Worm (Caenorhabditis elegans): Measurements from ENCODE around the gene dmsr-12.

The dmsr-12 gene

ce11 chrV:6806340-6806739, at the start of gene dmsr-12:
TSS of gene dmsr-12 (minus strand) at chrV:6806440.
- TF ChIP-seq pqm-1 (tag; optimal IDR thresholded peaks at IDR 0.05), result no peak
- TF ChIP-seq mec-3 (tag; optimal IDR thresholded peaks at IDR 0.05; ENCODE audit: borderline replicate concordance), result no peak
- no peak for TF ChIP-seq ceh-9 (tag; optimal IDR thresholded peaks at IDR 0.05)
- TF ChIP-seq ceh-45 (GFP tag; IDR thresholded peaks at IDR 0.05), result no peak
- TF ChIP-seq ama-1 (optimal IDR thresholded peaks at IDR 0.05), result no peak
- no peak for TF ChIP-seq unc-42 (tag; optimal IDR thresholded peaks at IDR 0.05)
- no peak for TF ChIP-seq ceh-22 (tag; optimal IDR thresholded peaks at IDR 0.05)
- TF ChIP-seq hlh-8 (tag; optimal IDR thresholded peaks at IDR 0.05), result no peak
- TF ChIP-seq unc-55 (GFP tag; optimal IDR thresholded peaks at IDR 0.05), result no peak
- TF ChIP-seq hlh-15 (tag; optimal IDR thresholded peaks at IDR 0.05), result no peak
- TF ChIP-seq madf-2 (tag; optimal IDR thresholded peaks at IDR 0.05), result no peak
- TF ChIP-seq ahr-1 (tag; optimal IDR thresholded peaks at IDR 0.05), result no peak
- TF ChIP-seq ceh-6 (GFP tag; optimal IDR thresholded peaks at IDR 0.05), result no peak
- TF ChIP-seq sdc-2 (tag; optimal IDR thresholded peaks at IDR 0.05), result no peak

DNA sequence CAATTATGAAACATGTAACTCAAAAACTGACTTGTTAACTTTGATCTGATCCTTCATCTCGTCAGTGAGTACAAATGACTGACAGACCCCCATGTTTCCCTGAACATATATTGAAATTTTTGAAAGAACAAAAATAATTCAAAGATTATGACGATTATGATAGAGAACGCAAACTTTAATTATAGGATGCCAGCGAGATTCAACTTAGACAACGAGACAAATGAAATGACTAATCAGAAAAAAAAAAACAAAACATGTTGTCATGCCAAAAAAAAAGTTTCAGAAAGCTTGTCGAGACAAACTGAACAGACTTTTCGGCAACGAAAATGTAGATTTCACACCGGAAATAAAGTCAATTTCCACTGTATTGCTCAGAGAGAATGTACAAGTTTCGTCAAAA, 48.5 kb upstream of the dmsr-12 start, which contains the start of gene gpa-10:
TSS of gene gpa-10 (minus strand) at position 101 of the 400 bp plus-strand sequence.
- no peak for TF ChIP-seq npax-4 (tag; optimal IDR thresholded peaks at IDR 0.05)
- TF ChIP-seq odd-2 (tag; optimal IDR thresholded peaks at IDR 0.05), result no peak
- TF ChIP-seq sox-4 (tag; optimal IDR thresholded peaks at IDR 0.05), result no peak
- TF ChIP-seq zip-5 (tag; optimal IDR thresholded peaks at IDR 0.05), result no peak
- no peak for TF ChIP-seq ceh-30 (tag; optimal IDR thresholded peaks at IDR 0.05)
- TF ChIP-seq ceh-45 (GFP tag; IDR thresholded peaks at IDR 0.05), result no peak
- TF ChIP-seq rnt-1 (tag; optimal IDR thresholded peaks at IDR 0.05), result no peak
- TF ChIP-seq ceh-9 (tag; optimal IDR thresholded peaks at IDR 0.05), result no peak
- no peak for TF ChIP-seq ceh-22 (tag; optimal IDR thresholded peaks at IDR 0.05)
- TF ChIP-seq unc-3 (GFP tag; conservative IDR thresholded peaks at IDR 0.05), result no peak
- no peak for TF ChIP-seq unc-3 (tag; optimal IDR thresholded peaks at IDR 0.05)

- TF ChIP-seq nhr-232 (tag; optimal IDR thresholded peaks at IDR 0.05) (no peak), rnt-1 (tag; optimal IDR thresholded peaks at IDR 0.05) (no peak), C38D4.7 (GFP tag; optimal IDR thresholded peaks at IDR 0.05) (no peak), dve-1 (tag; optimal IDR thresholded peaks at IDR 0.05) (no peak)
These were observed 40.3 kb upstream of the dmsr-12 start, which contains the start of gene lgc-54 for ce11 chrV:6846507-6846906. TSS of gene lgc-54 (minus strand) at chrV:6846607.

ce11 chrV:6842437-6842836, 36.2 kb upstream of the dmsr-12 start, which contains the start of gene T15B7.1:
TSS of gene T15B7.1 (plus strand) at chrV:6842737.
- TF ChIP-seq hlh-15 (tag; optimal IDR thresholded peaks at IDR 0.05), result no peak
- TF ChIP-seq hlh-8 (tag; optimal IDR thresholded peaks at IDR 0.05), result no peak
- no peak for TF ChIP-seq C38D4.7 (GFP tag; optimal IDR thresholded peaks at IDR 0.05)
- TF ChIP-seq lin-11 (tag; optimal IDR thresholded peaks at IDR 0.05), result no peak
- TF ChIP-seq lim-6 (tag; optimal IDR thresholded peaks at IDR 0.05), result no peak
- no peak for TF ChIP-seq F13H6.1 (tag; optimal IDR thresholded peaks at IDR 0.05)
- TF ChIP-seq ets-4 (tag; optimal IDR thresholded peaks at IDR 0.05), result no peak
- TF ChIP-seq fkh-6 (tag; optimal IDR thresholded peaks at IDR 0.05), result no peak
- TF ChIP-seq tbx-2 (tag; optimal IDR thresholded peaks at IDR 0.05), result no peak
- no peak for TF ChIP-seq ama-1 (optimal IDR thresholded peaks at IDR 0.05)

ce11 chrV:6839008-6839407, 32.8 kb upstream of the dmsr-12 start, which contains the start of gene hpo-8:
TSS of gene hpo-8 (plus strand) at chrV:6839289.
- TF ChIP-seq K09A11.1 (tag; optimal IDR thresholded peaks at IDR 0.05; ENCODE audit: insufficient read depth) (no peak), hlh-8 (tag; optimal IDR thresholded peaks at IDR 0.05) (no peak), pqm-1 (tag; optimal IDR thresholded peaks at IDR 0.05) (no peak), gmeb-2 (tag; optimal IDR thresholded peaks at IDR 0.05) (no peak), ceh-22 (tag; optimal IDR thresholded peaks at IDR 0.05) (no peak), ceh-48 (tag; optimal IDR thresholded peaks at IDR 0.05) (no peak), ceh-34 (tag; optimal IDR thresholded peaks at IDR 0.05) (no peak), lin-11 (tag; optimal IDR thresholded peaks at IDR 0.05) (no peak), C38D4.7 (GFP tag; optimal IDR thresholded peaks at IDR 0.05) (no peak), ceh-18 (tag; optimal IDR thresholded peaks at IDR 0.05) (no peak), T23F11.4 (GFP tag; optimal IDR thresholded peaks at IDR 0.05) (no peak), lim-6 (tag; optimal IDR thresholded peaks at IDR 0.05) (no peak), hlh-15 (tag; optimal IDR thresholded peaks at IDR 0.05) (no peak), eyg-1 (tag; optimal IDR thresholded peaks at IDR 0.05) (no peak), dve-1 (tag; optimal IDR thresholded peaks at IDR 0.05) (no peak), pros-1 (tag; optimal IDR thresholded peaks at IDR 0.05) (no peak), ceh-45 (GFP tag; IDR thresholded peaks at IDR 0.05) (no peak)
